Fruit fly (Drosophila melanogaster) Kc167 (cell line): ENCODE measurements around the gene vanin-like.

Experiments
- Myc ChIP-seq: fragments of >200 bp; optimal IDR thresholded peaks from 2 replicates; lab custom pipeline; 2017; ENCODE audit warnings: missing external identifiers
- Sin3A ChIP-seq: fragments of >200 bp; optimal IDR thresholded peaks from 2 replicates; lab custom pipeline; 2018; ENCODE audit warnings: missing external identifiers
- h ChIP-seq: fragments of >200 bp; optimal IDR thresholded peaks from 3 replicates; lab custom pipeline; 2018; ENCODE audit warnings: missing external identifiers
- insv ChIP-seq: fragments of >200 bp; optimal IDR thresholded peaks from 3 replicates; lab custom pipeline; 2018; ENCODE audit warnings: missing external identifiers
- psq ChIP-seq: fragments of >200 bp; optimal IDR thresholded peaks from 2 replicates; lab custom pipeline; 2017; ENCODE audit warnings: missing external identifiers

- TF ChIP-seq Sin3A (lab: Kevin White, UChicago) = no peak
- TF ChIP-seq insv (lab: Kevin White, UChicago) = no peak
- TF ChIP-seq h (lab: Kevin White, UChicago) = no peak
- no peak for TF ChIP-seq psq (lab: Kevin White, UChicago)
- no peak for TF ChIP-seq Myc (lab: Kevin White, UChicago)
These were observed 22.1 kb upstream of the vanin-like start, which contains the start of gene sqh for dm6 chrX:6224225-6225190.
